ENCODE assay signal across 4 worm cellular contexts in genomic region chrX:11095480-11095879, ce11.
TF ChIP-seq lines count a peak whose summit lies in the region.

No protein-coding gene starts in this region.

TF ChIP-seq in whole organism, L2 larva, 48 proteins besides CTCF, POLR2A, EP300 and RAD21 (continued from another document):
- TF ChIP-seq nhr-129 (tag; optimal IDR thresholded peaks at IDR 0.05; lab: Kevin White, UChicago) (peak; percentile 85), nhr-23 (tag; optimal IDR thresholded peaks at IDR 0.05; lab: Kevin White, UChicago) (no peak), blmp-1 (tag; optimal IDR thresholded peaks at IDR 0.05; lab: Kevin White, UChicago; ENCODE audit: insufficient read depth) (peak; percentile 59), lin-11 (tag; optimal IDR thresholded peaks at IDR 0.05; lab: Kevin White, UChicago) (peak; percentile 79), nhr-77 (tag; optimal IDR thresholded peaks at IDR 0.05; lab: Kevin White, UChicago) (no peak), ceh-82 (tag; optimal IDR thresholded peaks at IDR 0.05; lab: Kevin White, UChicago) (peak; percentile 24), sma-3 (GFP tag; optimal IDR thresholded peaks at IDR 0.05; lab: Kevin White, UChicago) (peak; percentile 82), C34F6.9 (tag; optimal IDR thresholded peaks at IDR 0.05; lab: Kevin White, UChicago) (peak; percentile 60), nhr-10 (tag; optimal IDR thresholded peaks at IDR 0.05; lab: Kevin White, UChicago) (peak; percentile 11), dmd-4 (tag; optimal IDR thresholded peaks at IDR 0.05; lab: Kevin White, UChicago) (peak; percentile 13), nhr-12 (tag; optimal IDR thresholded peaks at IDR 0.05; lab: Kevin White, UChicago) (no peak), R02D3.7 (tag; optimal IDR thresholded peaks at IDR 0.05; lab: Kevin White, UChicago) (no peak), Y55F3AM.14 (GFP tag; optimal IDR thresholded peaks at IDR 0.05; lab: Kevin White, UChicago) (peak; percentile 51), mdl-1 (tag; optimal IDR thresholded peaks at IDR 0.05; lab: Kevin White, UChicago) (peak in 1 of 2 experiments; percentile 86), unc-39 (tag; optimal IDR thresholded peaks at IDR 0.05; lab: Kevin White, UChicago) (peak; percentile 10)

TF ChIP-seq in whole organism, L4 larva, 104 proteins besides CTCF, POLR2A, EP300 and RAD21 (continued from another document and continues in another):
- peak; percentile 94 for TF ChIP-seq daf-19 (GFP tag; conservative IDR thresholded peaks at IDR 0.05; lab: Robert Waterston, UW)
- TF ChIP-seq cey-2 (tag; optimal IDR thresholded peaks at IDR 0.05; lab: Kevin White, UChicago; ENCODE audit: borderline replicate concordance, insufficient read depth) = no peak
- TF ChIP-seq mep-1 (tag; optimal IDR thresholded peaks at IDR 0.05; lab: Kevin White, UChicago) = peak; percentile 92
- no peak for TF ChIP-seq nhr-76 (tag; optimal IDR thresholded peaks at IDR 0.05; lab: Kevin White, UChicago)
- TF ChIP-seq egl-27 (tag; optimal IDR thresholded peaks at IDR 0.05; lab: Kevin White, UChicago) = no peak
- peak; percentile 53; the same call in 1 of the 2 replicates for TF ChIP-seq Y105C5A.15 (GFP tag; IDR thresholded peaks at IDR 0.05; lab: Robert Waterston, UW)
- no peak; the same call in 1 of the 2 replicates for TF ChIP-seq vab-7 (GFP tag; IDR thresholded peaks at IDR 0.05; lab: Robert Waterston, UW)
- TF ChIP-seq nhr-6 (tag; optimal IDR thresholded peaks at IDR 0.05; lab: Kevin White, UChicago) = peak; percentile 41
- TF ChIP-seq zip-2 (tag; optimal IDR thresholded peaks at IDR 0.05; lab: Kevin White, UChicago) = peak; percentile 75
- peak; percentile 64 for TF ChIP-seq Y5F2A.4 (GFP tag; optimal IDR thresholded peaks at IDR 0.05; lab: Kevin White, UChicago)
- peak; percentile 50 for TF ChIP-seq dpl-1 (GFP tag; optimal IDR thresholded peaks at IDR 0.05; lab: Kevin White, UChicago)
- no peak for TF ChIP-seq mxl-2 (GFP tag; conservative IDR thresholded peaks at IDR 0.05; lab: Robert Waterston, UW)
- peak; percentile 79 for TF ChIP-seq arid-1 (GFP tag; conservative IDR thresholded peaks at IDR 0.05; lab: Robert Waterston, UW)
- TF ChIP-seq nhr-25 (tag; optimal IDR thresholded peaks at IDR 0.05; lab: Kevin White, UChicago; ENCODE audit: borderline replicate concordance, insufficient read depth) = peak; percentile 73
- TF ChIP-seq nhr-11 (tag; optimal IDR thresholded peaks at IDR 0.05; lab: Kevin White, UChicago) = peak; percentile 55
- TF ChIP-seq set-16 (GFP tag; IDR thresholded peaks at IDR 0.05; lab: Robert Waterston, UW) = no peak
- peak; percentile 73; the same call in 1 of the 2 replicates for TF ChIP-seq zfp-3 (GFP tag; conservative IDR thresholded peaks at IDR 0.05; lab: Robert Waterston, UW)
- peak; percentile 54 to 95 for TF ChIP-seq daf-16 (GFP tag; optimal IDR thresholded peaks at IDR 0.05; lab: Kevin White, UChicago)
- TF ChIP-seq daf-16 (tag; optimal IDR thresholded peaks at IDR 0.05; lab: Kevin White, UChicago) = peak; percentile 74
- peak; percentile 85 for TF ChIP-seq ZK337.2 (GFP tag; IDR thresholded peaks at IDR 0.05; lab: Robert Waterston, UW)
- peak; percentile 16 for TF ChIP-seq zfp-2 (tag; optimal IDR thresholded peaks at IDR 0.05; lab: Kevin White, UChicago)
- peak in 1 of 2 experiments; percentile 82 for TF ChIP-seq mdl-1 (tag; optimal IDR thresholded peaks at IDR 0.05; lab: Kevin White, UChicago)
- TF ChIP-seq F49E8.2 (tag; optimal IDR thresholded peaks at IDR 0.05; lab: Kevin White, UChicago; ENCODE audit: borderline replicate concordance) = peak; percentile 65
- TF ChIP-seq spr-3 (GFP tag; optimal IDR thresholded peaks at IDR 0.05; lab: Kevin White, UChicago) = no peak
- no peak for TF ChIP-seq daf-12 (tag; optimal IDR thresholded peaks at IDR 0.05; lab: Kevin White, UChicago)
- TF ChIP-seq zag-1 (tag; optimal IDR thresholded peaks at IDR 0.05; lab: Kevin White, UChicago) = no peak
- TF ChIP-seq ceh-32 (tag; optimal IDR thresholded peaks at IDR 0.05; lab: Kevin White, UChicago; ENCODE audit: poor library complexity) = peak; percentile 54
- TF ChIP-seq unc-62 (GFP tag; optimal IDR thresholded peaks at IDR 0.05 in 1 of 2; lab: Kevin White, UChicago) = peak in 1 of 2 experiments; percentile 95
- TF ChIP-seq unc-62 (tag; optimal IDR thresholded peaks at IDR 0.05; lab: Kevin White, UChicago) = no peak
- peak; percentile 93 for TF ChIP-seq F37D6.2 (tag; optimal IDR thresholded peaks at IDR 0.05; lab: Kevin White, UChicago)
- TF ChIP-seq unc-39 (tag; optimal IDR thresholded peaks at IDR 0.05; lab: Kevin White, UChicago) = no peak
- no peak for TF ChIP-seq daf-8 (GFP tag; IDR thresholded peaks at IDR 0.05; lab: Robert Waterston, UW)
- peak; percentile 74; the same call in 1 of the 2 replicates for TF ChIP-seq dmd-9 (GFP tag; IDR thresholded peaks at IDR 0.05; lab: Robert Waterston, UW)
- TF ChIP-seq nhr-41 (GFP tag; IDR thresholded peaks at IDR 0.05; lab: Robert Waterston, UW) = peak; percentile 89; the same call in 1 of the 2 replicates
- TF ChIP-seq ceh-62 (tag; optimal IDR thresholded peaks at IDR 0.05; lab: Kevin White, UChicago) = no peak
- peak; percentile 78 for TF ChIP-seq hlh-11 (tag; optimal IDR thresholded peaks at IDR 0.05; lab: Kevin White, UChicago)
- 0 out of 2 replicates have a peak, but pooled peaks have one; percentile 73 for TF ChIP-seq saeg-2 (GFP tag; IDR thresholded peaks at IDR 0.05; lab: Robert Waterston, UW)

TF ChIP-seq in whole organism, late embryonic, 69 proteins besides CTCF, POLR2A, EP300 and RAD21 (continued from another document and continues in another):
- no peak for TF ChIP-seq gmeb-2 (tag; optimal IDR thresholded peaks at IDR 0.05; lab: Kevin White, UChicago)
- peak; percentile 62 for TF ChIP-seq lim-6 (tag; optimal IDR thresholded peaks at IDR 0.05; lab: Kevin White, UChicago)
- no peak for TF ChIP-seq hlh-15 (tag; optimal IDR thresholded peaks at IDR 0.05; lab: Kevin White, UChicago)
- TF ChIP-seq ceh-48 (tag; optimal IDR thresholded peaks at IDR 0.05; lab: Kevin White, UChicago) = peak; percentile 62
- TF ChIP-seq hlh-6 (tag; optimal IDR thresholded peaks at IDR 0.05; lab: Kevin White, UChicago) = peak; percentile 87
- TF ChIP-seq pros-1 (tag; optimal IDR thresholded peaks at IDR 0.05; lab: Kevin White, UChicago) = no peak
- peak; percentile 68 for TF ChIP-seq unc-42 (tag; optimal IDR thresholded peaks at IDR 0.05; lab: Kevin White, UChicago)
- no peak for TF ChIP-seq nhr-11 (tag; optimal IDR thresholded peaks at IDR 0.05; lab: Kevin White, UChicago)
- TF ChIP-seq fax-1 (tag; optimal IDR thresholded peaks at IDR 0.05; lab: Kevin White, UChicago) = peak; percentile 56
- peak; percentile 26 for TF ChIP-seq npax-4 (tag; optimal IDR thresholded peaks at IDR 0.05; lab: Kevin White, UChicago)
- TF ChIP-seq sox-4 (tag; optimal IDR thresholded peaks at IDR 0.05; lab: Kevin White, UChicago) = peak; percentile 40
- no peak for TF ChIP-seq ceh-22 (tag; optimal IDR thresholded peaks at IDR 0.05; lab: Kevin White, UChicago)
- TF ChIP-seq fkh-10 (GFP tag; optimal IDR thresholded peaks at IDR 0.05; lab: Kevin White, UChicago) = peak; percentile 56
- peak; percentile 66 for TF ChIP-seq eyg-1 (tag; optimal IDR thresholded peaks at IDR 0.05; lab: Kevin White, UChicago)
- peak; percentile 77 for TF ChIP-seq unc-3 (GFP tag; conservative IDR thresholded peaks at IDR 0.05; lab: Robert Waterston, UW)
- peak; percentile 55 for TF ChIP-seq unc-3 (tag; optimal IDR thresholded peaks at IDR 0.05; lab: Kevin White, UChicago)
- peak; percentile 74 for TF ChIP-seq unc-86 (tag; optimal IDR thresholded peaks at IDR 0.05; lab: Kevin White, UChicago)
- no peak for TF ChIP-seq ceh-24 (tag; optimal IDR thresholded peaks at IDR 0.05; lab: Kevin White, UChicago)
- TF ChIP-seq ceh-14 (tag; optimal IDR thresholded peaks at IDR 0.05; lab: Kevin White, UChicago) = peak; percentile 37
- peak; percentile 78 for TF ChIP-seq rnt-1 (tag; optimal IDR thresholded peaks at IDR 0.05; lab: Kevin White, UChicago)
- peak; percentile 76 for TF ChIP-seq ceh-18 (tag; optimal IDR thresholded peaks at IDR 0.05; lab: Kevin White, UChicago)
- peak; percentile 34 for TF ChIP-seq hlh-13 (GFP tag; optimal IDR thresholded peaks at IDR 0.05; lab: Kevin White, UChicago)
- peak; percentile 19 for TF ChIP-seq Y22D7AL.16 (tag; optimal IDR thresholded peaks at IDR 0.05; lab: Kevin White, UChicago)
- no peak for TF ChIP-seq unc-55 (GFP tag; optimal IDR thresholded peaks at IDR 0.05; lab: Kevin White, UChicago)
- TF ChIP-seq odd-2 (tag; optimal IDR thresholded peaks at IDR 0.05; lab: Kevin White, UChicago) = no peak
- peak; percentile 73 for TF ChIP-seq nfya-1 (tag; optimal IDR thresholded peaks at IDR 0.05; lab: Kevin White, UChicago)
- peak; percentile 69 for TF ChIP-seq fkh-6 (tag; optimal IDR thresholded peaks at IDR 0.05; lab: Kevin White, UChicago)
- peak; percentile 65 for TF ChIP-seq pha-2 (tag; optimal IDR thresholded peaks at IDR 0.05; lab: Kevin White, UChicago)
- peak; percentile 8 for TF ChIP-seq tbx-7 (tag; optimal IDR thresholded peaks at IDR 0.05; lab: Kevin White, UChicago)
- TF ChIP-seq pha-4 (tag; optimal IDR thresholded peaks at IDR 0.05; lab: Kevin White, UChicago) = no peak
- TF ChIP-seq ceh-9 (tag; optimal IDR thresholded peaks at IDR 0.05; lab: Kevin White, UChicago) = no peak
- peak; percentile 34 for TF ChIP-seq K09A11.1 (tag; optimal IDR thresholded peaks at IDR 0.05; lab: Kevin White, UChicago; ENCODE audit: insufficient read depth)
- peak; percentile 65 for TF ChIP-seq dve-1 (tag; optimal IDR thresholded peaks at IDR 0.05; lab: Kevin White, UChicago)
- TF ChIP-seq ztf-16 (tag; optimal IDR thresholded peaks at IDR 0.05; lab: Kevin White, UChicago) = peak; percentile 66
- TF ChIP-seq elt-4 (tag; optimal IDR thresholded peaks at IDR 0.05; lab: Kevin White, UChicago) = peak; percentile 67
- TF ChIP-seq ceh-19 (GFP tag; optimal IDR thresholded peaks at IDR 0.05; lab: Kevin White, UChicago) = peak; percentile 41
- peak; percentile 78 for TF ChIP-seq che-1 (tag; optimal IDR thresholded peaks at IDR 0.05; lab: Kevin White, UChicago)
- peak; percentile 73 for TF ChIP-seq ttx-3 (tag; optimal IDR thresholded peaks at IDR 0.05; lab: Kevin White, UChicago)
- peak; percentile 71 for TF ChIP-seq pat-9 (tag; optimal IDR thresholded peaks at IDR 0.05; lab: Kevin White, UChicago)
- peak; percentile 75 for TF ChIP-seq ceh-34 (tag; optimal IDR thresholded peaks at IDR 0.05; lab: Kevin White, UChicago)
- peak; percentile 61 for TF ChIP-seq dmd-4 (tag; optimal IDR thresholded peaks at IDR 0.05; lab: Kevin White, UChicago; ENCODE audit: borderline replicate concordance)
- peak; percentile 83 for TF ChIP-seq elt-2 (tag; optimal IDR thresholded peaks at IDR 0.05; lab: Kevin White, UChicago)

TF ChIP-seq in whole organism, mixed stage, embryonic, 35 proteins besides CTCF, POLR2A, EP300 and RAD21 (continued from another document):
- TF ChIP-seq tbx-8 (GFP tag; optimal IDR thresholded peaks at IDR 0.05; lab: Kevin White, UChicago) = peak; percentile 51
